Worm (Caenorhabditis elegans): ENCODE data around the gene C30H6.12.

- TF ChIP-seq flt-1 (GFP tag; IDR thresholded peaks at IDR 0.05) (no peak), ceh-36 (tag; optimal IDR thresholded peaks at IDR 0.05) (no peak), ama-1 (optimal IDR thresholded peaks at IDR 0.05) (no peak), ceh-13 (GFP tag; optimal IDR thresholded peaks at IDR 0.05) (no peak), hmg-4 (GFP tag; optimal IDR thresholded peaks at IDR 0.05) (no peak), hnd-1 (tag; optimal IDR thresholded peaks at IDR 0.05) (no peak), sea-1 (GFP tag; conservative IDR thresholded peaks at IDR 0.05) (no peak), ets-7 (tag; optimal IDR thresholded peaks at IDR 0.05) (no peak), pes-1 (GFP tag; IDR thresholded peaks at IDR 0.05) (no peak), tra-4 (tag; optimal IDR thresholded peaks at IDR 0.05) (no peak), hmbx-1 (tag; optimal IDR thresholded peaks at IDR 0.05) (no peak)
These were observed 41.0 kb upstream of the C30H6.12 start, which contains the start of gene C49C3.9 for ce11 chrIV:17342179-17342578.

Measured in whole organism, early embryonic.